Fruit fly (Drosophila melanogaster) whole organism, embryonic: ENCODE results near the gene CG43051.
A peak's percentile ranks its signal among the peaks of the same experiment; 100 is the strongest.

Experiments used
- Antp ChIP-seq: fragments of 200-800 bp; sonication (Bioruptor generic); optimal IDR thresholded peaks from 3 replicates; lab custom pipeline; 2016; ENCODE audit warnings: missing biosample characterization, missing genetic modification characterization
- Atf6 ChIP-seq: fragments of 200-800 bp; sonication (Bioruptor generic); IDR thresholded peaks from 2 replicates; pipeline ENCODE4 v1.3.6; 2022; ENCODE audit warnings: missing biosample characterization, missing genetic modification characterization
- B-H1 ChIP-seq: fragments of 200-800 bp; sonication (Bioruptor generic); IDR thresholded peaks from 3 replicates; pipeline ENCODE4 v1.3.6; 2022; ENCODE audit warnings: missing biosample characterization, missing genetic modification characterization
- CG12744 ChIP-seq: fragments of 200-800 bp; sonication (Bioruptor generic); optimal IDR thresholded peaks from 2 replicates; lab custom pipeline; 2016; ENCODE audit warnings: missing biosample characterization, missing genetic modification characterization
- CG13123 ChIP-seq: fragments of 200-800 bp; sonication (Bioruptor generic); optimal IDR thresholded peaks from 2 replicates; lab custom pipeline; 2016; ENCODE audit warnings: missing biosample characterization, missing genetic modification characterization
- CG14441 ChIP-seq: fragments of 200-800 bp; sonication (Bioruptor generic); IDR thresholded peaks from 2 replicates; pipeline ENCODE4 v1.3.6; 2022; ENCODE audit warnings: missing biosample characterization, missing genetic modification characterization
- CG15479 ChIP-seq: fragments of 200-800 bp; sonication (Bioruptor generic); optimal IDR thresholded peaks from 3 replicates; lab custom pipeline; 2019; ENCODE audit warnings: missing biosample characterization, mild to moderate bottlenecking, missing genetic modification characterization, moderate library complexity
- CG15601 ChIP-seq: fragments of 200-800 bp; sonication (Bioruptor generic); optimal IDR thresholded peaks from 3 replicates; lab custom pipeline; 2019; ENCODE audit warnings: missing biosample characterization, mild to moderate bottlenecking, missing genetic modification characterization, moderate library complexity
- CG16779 ChIP-seq: fragments of 200-800 bp; sonication (Bioruptor generic); IDR thresholded peaks from 2 replicates; pipeline ENCODE4 v1.3.6; 2022; ENCODE audit warnings: missing biosample characterization, missing genetic modification characterization
- CG17612 ChIP-seq: fragments of 200-800 bp; sonication (Bioruptor generic); IDR thresholded peaks from 2 replicates; pipeline ENCODE4 v1.3.6; 2022; ENCODE audit warnings: missing biosample characterization, missing genetic modification characterization
- CG18262 ChIP-seq: fragments of 200-800 bp; optimal IDR thresholded peaks from 3 replicates; lab custom pipeline; 2019; ENCODE audit warnings: missing biosample characterization, mild to moderate bottlenecking, missing genetic modification characterization, moderate library complexity
- CG1832 ChIP-seq: fragments of 200-800 bp; sonication (Bioruptor generic); optimal IDR thresholded peaks from 2 replicates; lab custom pipeline; 2017; ENCODE audit warnings: missing biosample characterization, mild to moderate bottlenecking, missing genetic modification characterization, inconsistent platforms
- CG18619 ChIP-seq: fragments of 200-800 bp; sonication (Bioruptor generic); optimal IDR thresholded peaks from 3 replicates; lab custom pipeline; 2017; ENCODE audit warnings: missing biosample characterization, mild to moderate bottlenecking, missing genetic modification characterization
- CG2120 ChIP-seq: fragments of 200-800 bp; sonication (Bioruptor generic); optimal IDR thresholded peaks from 3 replicates; lab custom pipeline; 2016; ENCODE audit warnings: missing biosample characterization, missing genetic modification characterization
- CG3281 ChIP-seq: fragments of 200-800 bp; sonication (Bioruptor generic); optimal IDR thresholded peaks from 3 replicates; lab custom pipeline; 2017; ENCODE audit warnings: missing biosample characterization, mild to moderate bottlenecking, missing genetic modification characterization
- CG33213 ChIP-seq: fragments of 200-800 bp; sonication (Bioruptor generic); optimal IDR thresholded peaks from 3 replicates; lab custom pipeline; 2016; ENCODE audit warnings: missing biosample characterization, missing genetic modification characterization
- CG7987 ChIP-seq: fragments of 200-800 bp; sonication (Bioruptor generic); optimal IDR thresholded peaks from 2 replicates; lab custom pipeline; 2018; ENCODE audit warnings: missing biosample characterization, mild to moderate bottlenecking, missing genetic modification characterization, moderate library complexity
- CG8944 ChIP-seq: fragments of 200-800 bp; sonication (Bioruptor generic); optimal IDR thresholded peaks from 3 replicates; lab custom pipeline; 2016; ENCODE audit warnings: missing biosample characterization, missing genetic modification characterization
- CG9437 ChIP-seq: fragments of 200-800 bp; sonication (Bioruptor generic); optimal IDR thresholded peaks from 2 replicates; lab custom pipeline; 2018; ENCODE audit warnings: missing biosample characterization, mild to moderate bottlenecking, missing genetic modification characterization
- CHES-1-like ChIP-seq: fragments of 200-800 bp; sonication (Bioruptor generic); optimal IDR thresholded peaks from 2 replicates; lab custom pipeline; 2016; ENCODE audit warnings: missing biosample characterization, missing genetic modification characterization
- Camta ChIP-seq: fragments of 200-800 bp; sonication (Bioruptor generic); optimal IDR thresholded peaks from 2 replicates; lab custom pipeline; 2016; ENCODE audit warnings: missing biosample characterization, missing genetic modification characterization
- D ChIP-seq, 2 experiments: fragments of 200-800 bp in 1 of 2; fragments of >200 bp in 1 of 2; sonication (Bioruptor generic) in 1 of 2; optimal IDR thresholded peaks; 2 replicates in 1 of 2; 3 replicates in 1 of 2; lab custom pipeline; 2017; ENCODE audit warnings: mild to moderate bottlenecking in 1 of 2, missing biosample characterization in 1 of 2, missing genetic modification characterization in 1 of 2, missing genetic modification reagents in 1 of 2
- D19B ChIP-seq: fragments of 200-800 bp; sonication (Bioruptor generic); optimal IDR thresholded peaks from 2 replicates; lab custom pipeline; 2017; ENCODE audit warnings: missing biosample characterization, mild to moderate bottlenecking, missing genetic modification characterization
- Dad ChIP-seq: fragments of 200-800 bp; sonication (Bioruptor generic); optimal IDR thresholded peaks from 3 replicates; lab custom pipeline; 2016; ENCODE audit warnings: missing biosample characterization, missing genetic modification characterization
- HLH3B ChIP-seq: fragments of 200-800 bp; sonication (Bioruptor generic); IDR thresholded peaks from 2 replicates; pipeline ENCODE4 v1.3.6; 2022; ENCODE audit warnings: missing biosample characterization, missing genetic modification characterization
- Hr78 ChIP-seq, 2 experiments: fragments of 200-800 bp in 1 of 2; fragments of >200 bp in 1 of 2; sonication (Bioruptor generic) in 1 of 2; optimal IDR thresholded peaks; 2 replicates each; lab custom pipeline; 2017 to 2019; ENCODE audit warnings: missing biosample characterization in 2 of 2, missing genetic modification characterization in 2 of 2, mild to moderate bottlenecking in 1 of 2, moderate library complexity in 1 of 2
- Mad ChIP-seq: fragments of 200-800 bp; sonication (Bioruptor generic); optimal IDR thresholded peaks from 2 replicates; lab custom pipeline; 2016; ENCODE audit warnings: missing biosample characterization, missing genetic modification characterization
- NC2β ChIP-seq: fragments of 200-800 bp; sonication (Bioruptor generic); optimal IDR thresholded peaks from 2 replicates; lab custom pipeline; 2016; ENCODE audit warnings: missing biosample characterization, missing genetic modification characterization
- NFAT ChIP-seq: fragments of 200-800 bp; sonication (Bioruptor generic); IDR thresholded peaks from 2 replicates; pipeline ENCODE4 v1.3.6; 2022; ENCODE audit warnings: missing biosample characterization, missing genetic modification characterization
- Pdp1 ChIP-seq, 2 experiments: fragments of 200-800 bp; sonication (Bioruptor generic); optimal IDR thresholded peaks; 3 replicates each; lab custom pipeline; 2016; ENCODE audit warnings: missing biosample characterization in 2 of 2, missing genetic modification characterization in 2 of 2, mild to moderate bottlenecking in 1 of 2, moderate library complexity in 1 of 2
- Sry-β ChIP-seq: fragments of 200-800 bp; sonication (Bioruptor generic); optimal IDR thresholded peaks from 2 replicates; lab custom pipeline; 2018; ENCODE audit warnings: missing biosample characterization, mild to moderate bottlenecking, missing genetic modification characterization, moderate library complexity
- Vsx1 ChIP-seq: fragments of 200-800 bp; sonication (Bioruptor generic); optimal IDR thresholded peaks from 2 replicates; lab custom pipeline; 2017; ENCODE audit warnings: missing biosample characterization, mild to moderate bottlenecking, missing genetic modification characterization, missing genetic modification reagents
- ac ChIP-seq: fragments of 200-800 bp; sonication (Bioruptor generic); optimal IDR thresholded peaks from 3 replicates; lab custom pipeline; 2017; ENCODE audit warnings: missing biosample characterization, mild to moderate bottlenecking, missing genetic modification characterization
- cato ChIP-seq: fragments of 200-800 bp; sonication (Bioruptor generic); optimal IDR thresholded peaks from 2 replicates; lab custom pipeline; 2016; ENCODE audit warnings: missing biosample characterization, missing genetic modification characterization, borderline replicate concordance
- danr ChIP-seq: fragments of 200-800 bp; sonication (Bioruptor generic); IDR thresholded peaks from 2 replicates; pipeline ENCODE4 v1.3.6; 2022; ENCODE audit warnings: missing biosample characterization, missing genetic modification characterization
- gfzf ChIP-seq: fragments of 200-800 bp; sonication (Bioruptor generic); optimal IDR thresholded peaks from 2 replicates; lab custom pipeline; 2016; ENCODE audit warnings: missing biosample characterization, mild to moderate bottlenecking, missing genetic modification characterization, moderate library complexity
- h ChIP-seq: fragments of >200 bp; optimal IDR thresholded peaks from 2 replicates; lab custom pipeline; 2017
- ham ChIP-seq: fragments of 200-800 bp; sonication (Bioruptor generic); IDR thresholded peaks from 2 replicates; pipeline ENCODE4 v1.3.6; 2022; ENCODE audit warnings: missing biosample characterization, missing genetic modification characterization
- ind ChIP-seq: fragments of 200-800 bp; sonication (Bioruptor generic); optimal IDR thresholded peaks from 3 replicates; lab custom pipeline; 2016; ENCODE audit warnings: missing biosample characterization, missing genetic modification characterization
- kah ChIP-seq: fragments of 200-800 bp; sonication (Bioruptor generic); optimal IDR thresholded peaks from 2 replicates; lab custom pipeline; 2018; ENCODE audit warnings: missing biosample characterization, mild to moderate bottlenecking, missing genetic modification characterization
- kay ChIP-seq: fragments of 200-800 bp; sonication (Bioruptor generic); optimal IDR thresholded peaks from 2 replicates; lab custom pipeline; 2016; ENCODE audit warnings: missing biosample characterization, missing genetic modification characterization
- ken ChIP-seq: fragments of 200-800 bp; sonication (Bioruptor generic); IDR thresholded peaks from 3 replicates; pipeline ENCODE4 v1.3.6; 2022; ENCODE audit warnings: missing biosample characterization, missing genetic modification characterization
- mam ChIP-seq: fragments of 200-800 bp; sonication (Bioruptor generic); optimal IDR thresholded peaks from 3 replicates; lab custom pipeline; 2016; ENCODE audit warnings: missing biosample characterization, missing genetic modification characterization
- odd ChIP-seq: fragments of 200-800 bp; sonication (Bioruptor generic); optimal IDR thresholded peaks from 2 replicates; lab custom pipeline; 2017; ENCODE audit warnings: missing biosample characterization, mild to moderate bottlenecking, missing genetic modification characterization
- pan ChIP-seq, 4 experiments: fragments of >200 bp in 3 of 4; fragments of 200-800 bp in 1 of 4; sonication (Bioruptor generic) in 1 of 4; optimal IDR thresholded peaks in 3 of 4; IDR thresholded peaks in 1 of 4; 2 replicates each; pipeline versions ENCODE4 v1.3.6 to Lab custom; 2017 to 2022; ENCODE audit warnings: missing biosample characterization in 2 of 4, missing genetic modification characterization in 2 of 4, mixed read lengths in 1 of 4
- prd ChIP-seq, 3 experiments: fragments of >200 bp in 2 of 3; fragments of 200-800 bp in 1 of 3; sonication (Bioruptor generic) in 1 of 3; optimal IDR thresholded peaks in 2 of 3; IDR thresholded peaks in 1 of 3; 2 replicates in 2 of 3; 3 replicates in 1 of 3; pipeline versions ENCODE4 v1.3.6 to Lab custom; 2017 to 2022; ENCODE audit warnings: missing biosample characterization in 1 of 3, missing genetic modification characterization in 1 of 3
- repo ChIP-seq: fragments of 200-800 bp; sonication (Bioruptor generic); optimal IDR thresholded peaks from 2 replicates; lab custom pipeline; 2016; ENCODE audit warnings: missing biosample characterization, missing genetic modification characterization
- shn ChIP-seq: fragments of 200-800 bp; sonication (Bioruptor generic); optimal IDR thresholded peaks from 3 replicates; lab custom pipeline; 2016; ENCODE audit warnings: missing biosample characterization, missing genetic modification characterization
- zen ChIP-seq: fragments of 200-800 bp; sonication (Bioruptor generic); optimal IDR thresholded peaks from 3 replicates; lab custom pipeline; 2018; ENCODE audit warnings: missing biosample characterization, mild to moderate bottlenecking, missing genetic modification characterization, moderate library complexity

CG43051 gene

DNA sequence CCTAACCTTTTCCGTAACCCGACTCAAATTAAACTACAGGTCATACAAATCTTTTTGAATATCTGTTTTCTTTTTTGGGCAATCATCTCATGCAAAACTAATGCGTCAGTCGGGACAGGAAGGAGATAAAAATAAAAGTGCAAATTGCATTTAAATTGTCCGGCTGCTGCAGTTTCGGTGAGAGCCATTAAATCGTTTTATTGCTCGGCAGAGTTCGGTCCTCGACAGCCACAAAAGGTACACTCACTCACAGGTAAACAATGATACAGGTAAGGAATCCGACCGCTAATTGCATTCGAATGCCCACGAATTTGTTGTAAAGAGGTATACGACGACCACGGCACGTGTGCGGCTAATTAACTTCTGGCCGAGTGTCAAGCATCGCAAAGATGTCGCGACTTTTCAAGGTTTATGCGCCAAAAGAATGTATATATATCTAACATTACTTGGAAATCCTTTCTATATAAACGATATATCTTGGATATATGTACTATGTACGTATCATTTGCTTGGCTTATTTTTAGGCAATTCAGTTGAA is 41.2 kb upstream of the CG43051 start (continued):
- TF ChIP-seq cato (GFP tag; lab: Kevin White, UChicago) (no peak), prd (optimal IDR thresholded peaks at IDR 0.05; lab: Kevin White, UChicago) (no peak), prd (GFP tag; IDR thresholded peaks at IDR 0.05; lab: Robert Waterston, UW) (no peak), CG15479 (GFP tag; lab: Kevin White, UChicago) (peak; percentile 85), CG16779 (GFP tag; lab: Robert Waterston, UW) (no peak), Dad (GFP tag; lab: Kevin White, UChicago) (no peak), B-H1 (GFP tag; lab: Robert Waterston, UW) (no peak), D (optimal IDR thresholded peaks at IDR 0.05; lab: Kevin White, UChicago) (no peak), D (GFP tag; optimal IDR thresholded peaks at IDR 0.05; lab: Kevin White, UChicago) (no peak), CG17612 (GFP tag; lab: Robert Waterston, UW) (no peak), CG18619 (GFP tag; lab: Kevin White, UChicago) (no peak), ham (GFP tag; lab: Robert Waterston, UW) (no peak), kah (GFP tag; lab: Kevin White, UChicago) (no peak), CG1832 (no peak), CG12744 (GFP tag; lab: Kevin White, UChicago) (no peak), NC2β (GFP tag; lab: Kevin White, UChicago) (no peak), mam (no peak), CHES-1-like (GFP tag; lab: Kevin White, UChicago) (no peak), CG7987 (no peak), CG8944 (GFP tag; lab: Kevin White, UChicago) (no peak), ind (GFP tag; lab: Kevin White, UChicago) (no peak), odd (GFP tag; lab: Kevin White, UChicago) (no peak), zen (tag; lab: Kevin White, UChicago) (peak; percentile 99)

DNA sequence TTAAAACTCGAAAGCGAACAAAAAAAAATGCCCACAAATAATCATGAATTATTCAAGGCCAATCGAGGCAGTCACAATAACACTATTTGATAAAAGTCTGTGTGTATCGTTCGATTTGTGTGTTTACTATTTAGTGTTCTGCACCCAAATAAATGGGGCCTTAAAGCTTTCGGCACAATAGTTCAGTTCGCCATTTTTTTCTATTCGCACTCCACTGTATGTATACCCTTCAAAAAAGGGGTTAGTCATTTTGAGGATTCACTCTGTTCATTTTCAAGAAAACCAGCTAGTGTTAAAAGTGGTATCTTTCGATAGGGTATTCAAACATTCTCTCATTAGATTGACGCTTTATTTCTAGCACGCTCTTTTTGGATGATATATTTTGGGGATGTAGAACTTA is 40.1 kb upstream of the CG43051 start:
- TF ChIP-seq pan (optimal IDR thresholded peaks at IDR 0.05; lab: Kevin White, UChicago) = no peak
- no peak for TF ChIP-seq pan (GFP tag; optimal IDR thresholded peaks at IDR 0.05 in 1 of 2, IDR thresholded peaks at IDR 0.05 in 1 of 2)
- TF ChIP-seq Pdp1 (GFP tag; optimal IDR thresholded peaks at IDR 0.05; lab: Kevin White, UChicago) = peak; percentile 38 to 39
- no peak for TF ChIP-seq gfzf (GFP tag; lab: Kevin White, UChicago)
- TF ChIP-seq CG9437 (GFP tag; lab: Kevin White, UChicago) = no peak
- no peak for TF ChIP-seq danr (GFP tag; lab: Robert Waterston, UW)
- peak; percentile 84 for TF ChIP-seq NFAT (GFP tag; lab: Robert Waterston, UW)
- peak; percentile 17 for TF ChIP-seq kay
- TF ChIP-seq CG33213 (GFP tag; lab: Kevin White, UChicago) = peak; percentile 3
- no peak for TF ChIP-seq Hr78 (GFP tag; optimal IDR thresholded peaks at IDR 0.05; lab: Kevin White, UChicago)
- no peak for TF ChIP-seq h
- TF ChIP-seq Antp (GFP tag; lab: Kevin White, UChicago) = peak; percentile 48
- TF ChIP-seq Sry-β (GFP tag; lab: Kevin White, UChicago) = no peak
- TF ChIP-seq CG3281 (GFP tag; lab: Kevin White, UChicago) = peak; percentile 68
- TF ChIP-seq Atf6 = peak; percentile 71
- TF ChIP-seq CG2120 (GFP tag; lab: Kevin White, UChicago) = peak; percentile 93
- peak; percentile 73 for TF ChIP-seq D19B (GFP tag; lab: Kevin White, UChicago)
- peak; percentile 58 for TF ChIP-seq shn (GFP tag; lab: Kevin White, UChicago)
- no peak for TF ChIP-seq CG18262 (tag; lab: Kevin White, UChicago)
- TF ChIP-seq ac (GFP tag; lab: Kevin White, UChicago) = no peak
- TF ChIP-seq CG13123 (GFP tag; lab: Kevin White, UChicago) = no peak
- peak; percentile 72 for TF ChIP-seq CG14441 (GFP tag; lab: Robert Waterston, UW)
- TF ChIP-seq ken (GFP tag; lab: Robert Waterston, UW) = no peak
- no peak for TF ChIP-seq Camta (GFP tag; lab: Kevin White, UChicago)
- TF ChIP-seq Vsx1 (GFP tag; lab: Kevin White, UChicago) = no peak
- TF ChIP-seq Mad (GFP tag; lab: Kevin White, UChicago) = no peak
- TF ChIP-seq CG15601 (tag; lab: Kevin White, UChicago) = no peak
- no peak for TF ChIP-seq HLH3B
- TF ChIP-seq CG1832 = no peak
- no peak for TF ChIP-seq repo (GFP tag; lab: Kevin White, UChicago)
